Worm (Caenorhabditis elegans) whole organism, mixed stage, embryonic: Measurements from ENCODE around the gene nars-2.

Experiments used
- ces-1 ChIP-seq: fragments of 150-350 bp; optimal IDR thresholded peaks from 2 replicates; lab custom pipeline; 2014; ENCODE audit warnings: missing biosample characterization, missing genetic modification reagents, missing genetic modification characterization
- elt-3 ChIP-seq: fragments of 150-350 bp; optimal IDR thresholded peaks from 2 replicates; lab custom pipeline; 2014; ENCODE audit warnings: missing biosample characterization, missing genetic modification characterization
- mab-5 ChIP-seq: fragments of 150-350 bp; optimal IDR thresholded peaks from 2 replicates; lab custom pipeline; 2014; ENCODE audit warnings: missing biosample characterization, missing genetic modification characterization
- unc-39 ChIP-seq: fragments of 150-350 bp; optimal IDR thresholded peaks from 2 replicates; lab custom pipeline; 2014; ENCODE audit warnings: missing biosample characterization, missing genetic modification characterization

- TF ChIP-seq elt-3 (no peak), ces-1 (GFP tag; lab: Kevin White, UChicago) (no peak), unc-39 (tag; lab: Kevin White, UChicago) (no peak), mab-5 (no peak)
These were observed 53.7 kb downstream of the nars-2 start for ce11 chrIII:11446826-11447225.
